Fruit fly (Drosophila melanogaster): ENCODE data around the gene RFeSP.
A peak's percentile ranks its signal among the peaks of the same experiment; 100 is the strongest.

RFeSP gene

DNA sequence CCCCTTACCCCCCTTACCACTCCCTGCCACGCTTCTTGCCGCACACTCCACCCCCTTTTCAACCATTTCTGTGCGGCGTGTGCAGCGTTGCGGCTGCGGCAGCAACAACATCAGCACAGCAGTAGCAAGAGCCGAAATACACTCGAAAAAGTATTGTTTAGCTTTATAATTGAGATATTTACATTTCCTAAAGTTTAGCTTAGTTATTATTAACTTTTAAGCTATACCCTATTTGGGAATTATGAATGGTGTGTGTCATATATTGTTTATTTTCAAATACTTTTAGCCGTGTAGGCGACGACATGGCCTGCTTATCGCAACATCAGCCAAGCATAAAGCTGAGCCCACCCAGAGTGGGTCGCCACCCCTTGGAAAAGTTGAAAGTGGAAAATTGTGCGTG is 1.8 kb upstream of the RFeSP start (continued):
- no peak for TF ChIP-seq schlank (tag; optimal IDR thresholded peaks at IDR 0.05)
- TF ChIP-seq sim (GFP tag; IDR thresholded peaks at IDR 0.05), result 0 out of 2 replicates have a peak, but pooled peaks have one; percentile 42
- TF ChIP-seq nmo (GFP tag; optimal IDR thresholded peaks at IDR 0.05), result peak; percentile 68
- peak; percentile 45 for TF ChIP-seq nerfin-1 (tag; optimal IDR thresholded peaks at IDR 0.05)
- peak; percentile 65 for TF ChIP-seq bab2 (GFP tag; optimal IDR thresholded peaks at IDR 0.05)
- TF ChIP-seq Dp (GFP tag; optimal IDR thresholded peaks at IDR 0.05), result no peak
- TF ChIP-seq H15 (GFP tag; IDR thresholded peaks at IDR 0.05), result peak; percentile 30; the same call in 1 of the 3 replicates
- TF ChIP-seq vvl (GFP tag; IDR thresholded peaks at IDR 0.05), result peak; percentile 82
- 0 out of 2 replicates have a peak, but pooled peaks have one; percentile 22 for TF ChIP-seq CG43689 (GFP tag; IDR thresholded peaks at IDR 0.05)
- peak; percentile 50; the same call in 2 of the 3 replicates for TF ChIP-seq croc (GFP tag; conservative IDR thresholded peaks at IDR 0.05)
- peak; percentile 42 for TF ChIP-seq odd (GFP tag; optimal IDR thresholded peaks at IDR 0.05)
- TF ChIP-seq CG15011 (GFP tag; optimal IDR thresholded peaks at IDR 0.05), result peak; percentile 22
- TF ChIP-seq lilli (GFP tag; optimal IDR thresholded peaks at IDR 0.05), result peak; percentile 64
- TF ChIP-seq CG14860 (GFP tag; IDR thresholded peaks at IDR 0.05; ENCODE audit: partially characterized antibody), result no peak
- no peak for TF ChIP-seq nerfin-2 (GFP tag; IDR thresholded peaks at IDR 0.05; ENCODE audit: partially characterized antibody)
- TF ChIP-seq CG6254 (GFP tag; optimal IDR thresholded peaks at IDR 0.05), result peak; percentile 64
- TF ChIP-seq Hr39 (optimal IDR thresholded peaks at IDR 0.05), result no peak
- peak; percentile 42 for TF ChIP-seq tio (GFP tag; optimal IDR thresholded peaks at IDR 0.05)
- TF ChIP-seq CG1529 (GFP tag; optimal IDR thresholded peaks at IDR 0.05), result peak; percentile 60
- TF ChIP-seq Hr3 (GFP tag; optimal IDR thresholded peaks at IDR 0.05), result peak; percentile 56
- TF ChIP-seq NfI (GFP tag; optimal IDR thresholded peaks at IDR 0.05), result peak; percentile 37
- 0 out of 2 replicates have a peak, but pooled peaks have one; percentile 49 for TF ChIP-seq Nf-YA (GFP tag; IDR thresholded peaks at IDR 0.05)
- TF ChIP-seq Deaf1 (tag; optimal IDR thresholded peaks at IDR 0.05), result peak; percentile 40
- peak; percentile 18 for TF ChIP-seq CG4707 (GFP tag; optimal IDR thresholded peaks at IDR 0.05)
- TF ChIP-seq CG18599 (GFP tag; optimal IDR thresholded peaks at IDR 0.05), result peak; percentile 89
- TF ChIP-seq Adf1 (GFP tag; IDR thresholded peaks at IDR 0.05), result peak; percentile 43; the same call in 1 of the 2 replicates
- TF ChIP-seq CG17361 (GFP tag; IDR thresholded peaks at IDR 0.05), result peak; percentile 59; the same call in 2 of the 3 replicates
- TF ChIP-seq CG17359 (tag; optimal IDR thresholded peaks at IDR 0.05), result peak; percentile 82
- TF ChIP-seq Sin3A (optimal IDR thresholded peaks at IDR 0.05), result no peak
- TF ChIP-seq mirr (GFP tag; optimal IDR thresholded peaks at IDR 0.05), result no peak
- TF ChIP-seq ewg (GFP tag; optimal IDR thresholded peaks at IDR 0.05), result peak; percentile 25
- peak; percentile 27 for TF ChIP-seq Sry-δ (GFP tag; optimal IDR thresholded peaks at IDR 0.05)
- TF ChIP-seq Ets97D (GFP tag; optimal IDR thresholded peaks at IDR 0.05), result peak; percentile 2
- no peak for TF ChIP-seq BEAF-32 (GFP tag; optimal IDR thresholded peaks at IDR 0.05)
- TF ChIP-seq CG12744 (GFP tag; optimal IDR thresholded peaks at IDR 0.05), result peak; percentile 11
- TF ChIP-seq CG11696 (GFP tag; IDR thresholded peaks at IDR 0.05), result peak; percentile 49
- no peak for TF ChIP-seq CG17186 (GFP tag; optimal IDR thresholded peaks at IDR 0.05)
- no peak for TF ChIP-seq CG11398 (GFP tag; optimal IDR thresholded peaks at IDR 0.05)
- no peak for TF ChIP-seq sima (GFP tag; optimal IDR thresholded peaks at IDR 0.05)
- TF ChIP-seq bcd (GFP tag; optimal IDR thresholded peaks at IDR 0.05), result peak; percentile 60
- peak; percentile 33 for TF ChIP-seq Side (GFP tag; optimal IDR thresholded peaks at IDR 0.05)
- TF ChIP-seq crol (GFP tag; IDR thresholded peaks at IDR 0.05), result peak; percentile 89
- TF ChIP-seq CkIIα-i1 (GFP tag; IDR thresholded peaks at IDR 0.05), result 0 out of 2 replicates have a peak, but pooled peaks have one; percentile 16
- peak; percentile 62 for TF ChIP-seq CG30403 (GFP tag; optimal IDR thresholded peaks at IDR 0.05)
- no peak for TF ChIP-seq lbe (GFP tag; optimal IDR thresholded peaks at IDR 0.05)
- TF ChIP-seq CG9609 (GFP tag; optimal IDR thresholded peaks at IDR 0.05), result no peak
- peak; percentile 49 for TF ChIP-seq CG10267 (tag; optimal IDR thresholded peaks at IDR 0.05)
- peak; percentile 33 for TF ChIP-seq CG12219 (GFP tag; optimal IDR thresholded peaks at IDR 0.05)
- peak; percentile 34 to 75 for TF ChIP-seq Hr51 (GFP tag; optimal IDR thresholded peaks at IDR 0.05)
- TF ChIP-seq CG6654 (GFP tag; optimal IDR thresholded peaks at IDR 0.05), result no peak
- no peak for TF ChIP-seq fd102C (GFP tag; optimal IDR thresholded peaks at IDR 0.05)

Measured in whole organism, embryonic.